Fruit fly (Drosophila melanogaster) whole organism, embryonic: ENCODE results near the gene Grip75.

ENCODE experiments used
- Atf-2 ChIP-seq: fragments of 200-800 bp; sonication (Bioruptor generic); optimal IDR thresholded peaks from 2 replicates; lab custom pipeline; 2016; ENCODE audit warnings: missing biosample characterization, missing genetic modification characterization
- Awh ChIP-seq: fragments of 200-800 bp; sonication (Bioruptor generic); IDR thresholded peaks from 2 replicates; pipeline ENCODE4, ENCODE4 v1.3.6; 2022; ENCODE audit warnings: missing biosample characterization, missing genetic modification characterization
- BEAF-32 ChIP-seq: fragments of 200-800 bp; sonication (Bioruptor generic); optimal IDR thresholded peaks from 3 replicates; lab custom pipeline; 2017; ENCODE audit warnings: missing biosample characterization, missing genetic modification characterization, mild to moderate bottlenecking, moderate library complexity, missing genetic modification reagents
- Bgb ChIP-seq: fragments of 200-800 bp; sonication (Bioruptor generic); IDR thresholded peaks from 2 replicates; pipeline ENCODE4 v1.3.6; 2022; ENCODE audit warnings: missing biosample characterization, missing genetic modification characterization; ENCODE audit not compliant: partially characterized antibody
- BtbVII ChIP-seq: fragments of 200-800 bp; sonication (Bioruptor generic); optimal IDR thresholded peaks from 3 replicates; lab custom pipeline; 2017; ENCODE audit warnings: missing biosample characterization, mild to moderate bottlenecking, missing genetic modification characterization
- CG10366 ChIP-seq: fragments of 200-800 bp; sonication (Bioruptor generic); IDR thresholded peaks from 2 replicates; pipeline ENCODE4 v1.3.6; 2022; ENCODE audit warnings: missing biosample characterization, missing genetic modification characterization
- CG12071 ChIP-seq: fragments of 200-800 bp; sonication (Bioruptor generic); optimal IDR thresholded peaks from 3 replicates; lab custom pipeline; 2018; ENCODE audit warnings: missing biosample characterization, mild to moderate bottlenecking, missing genetic modification characterization
- CG12104 ChIP-seq: fragments of 200-800 bp; sonication (Bioruptor generic); optimal IDR thresholded peaks from 3 replicates; lab custom pipeline; 2016; ENCODE audit warnings: missing biosample characterization, missing genetic modification characterization
- CG12659 ChIP-seq: fragments of 200-800 bp; sonication (Bioruptor generic); optimal IDR thresholded peaks from 3 replicates; lab custom pipeline; 2017; ENCODE audit warnings: mild to moderate bottlenecking, missing biosample characterization, missing genetic modification reagents, missing genetic modification characterization
- CG13296 ChIP-seq: fragments of 200-800 bp; sonication (Bioruptor generic); optimal IDR thresholded peaks from 3 replicates; lab custom pipeline; 2018; ENCODE audit warnings: missing biosample characterization, mild to moderate bottlenecking, missing genetic modification characterization
- CG14050 ChIP-seq: fragments of 200-800 bp; sonication (Bioruptor generic); IDR thresholded peaks from 3 replicates; pipeline ENCODE4 v1.3.6; 2022; ENCODE audit warnings: missing biosample characterization, missing genetic modification characterization
- CG15696 ChIP-seq: fragments of 200-800 bp; sonication (Bioruptor generic); optimal IDR thresholded peaks from 2 replicates; lab custom pipeline; 2019; ENCODE audit warnings: missing biosample characterization, mild to moderate bottlenecking, missing genetic modification characterization, moderate library complexity
- CG1603 ChIP-seq: fragments of 200-800 bp; sonication (Bioruptor generic); optimal IDR thresholded peaks from 2 replicates; lab custom pipeline; 2019; ENCODE audit warnings: missing biosample characterization, mild to moderate bottlenecking, missing genetic modification characterization, moderate library complexity
- CG2116 ChIP-seq: fragments of 200-800 bp; sonication (Bioruptor generic); optimal IDR thresholded peaks from 3 replicates; lab custom pipeline; 2018; ENCODE audit warnings: missing biosample characterization, mild to moderate bottlenecking, missing genetic modification characterization
- CG2199 ChIP-seq: fragments of 200-800 bp; sonication (Bioruptor generic); IDR thresholded peaks from 3 replicates; pipeline ENCODE4 v1.3.6; 2022; ENCODE audit warnings: missing biosample characterization, missing genetic modification characterization
- CG2202 ChIP-seq: fragments of 200-800 bp; sonication (Bioruptor generic); optimal IDR thresholded peaks from 2 replicates; lab custom pipeline; 2018; ENCODE audit warnings: missing biosample characterization, mild to moderate bottlenecking, missing genetic modification characterization
- CG3407 ChIP-seq: fragments of 200-800 bp; sonication (Bioruptor generic); optimal IDR thresholded peaks from 2 replicates; lab custom pipeline; 2018; ENCODE audit warnings: missing biosample characterization, mild to moderate bottlenecking, missing genetic modification characterization
- CG4617 ChIP-seq: fragments of 200-800 bp; sonication (Bioruptor generic); optimal IDR thresholded peaks from 3 replicates; lab custom pipeline; 2016; ENCODE audit warnings: missing biosample characterization, missing genetic modification characterization, borderline replicate concordance
- CG7928 ChIP-seq: fragments of 200-800 bp; sonication (Bioruptor generic); optimal IDR thresholded peaks from 2 replicates; lab custom pipeline; 2017; ENCODE audit warnings: missing biosample characterization, mild to moderate bottlenecking, missing genetic modification characterization
- CG8924 ChIP-seq: fragments of 200-800 bp; optimal IDR thresholded peaks from 3 replicates; lab custom pipeline; 2019; ENCODE audit warnings: missing biosample characterization, mild to moderate bottlenecking, missing genetic modification characterization, moderate library complexity
- CG9876 ChIP-seq: fragments of 200-800 bp; sonication (Bioruptor generic); optimal IDR thresholded peaks from 2 replicates; lab custom pipeline; 2016; ENCODE audit warnings: missing biosample characterization, missing genetic modification characterization
- HLH3B ChIP-seq: fragments of 200-800 bp; sonication (Bioruptor generic); IDR thresholded peaks from 2 replicates; pipeline ENCODE4 v1.3.6; 2022; ENCODE audit warnings: missing biosample characterization, missing genetic modification characterization
- HLH54F ChIP-seq: fragments of 200-800 bp; sonication (Bioruptor generic); optimal IDR thresholded peaks from 3 replicates; lab custom pipeline; 2016; ENCODE audit warnings: missing biosample characterization, missing genetic modification characterization
- HLHmδ ChIP-seq: fragments of 200-800 bp; sonication (Bioruptor generic); optimal IDR thresholded peaks from 2 replicates; lab custom pipeline; 2018; ENCODE audit warnings: missing biosample characterization, mild to moderate bottlenecking, missing genetic modification characterization, moderate library complexity
- Hey ChIP-seq: fragments of 200-800 bp; sonication (Bioruptor generic); optimal IDR thresholded peaks from 3 replicates; lab custom pipeline; 2018; ENCODE audit warnings: missing biosample characterization, mild to moderate bottlenecking, missing genetic modification characterization
- Hmr ChIP-seq: fragments of 200-800 bp; sonication (Bioruptor generic); optimal IDR thresholded peaks from 3 replicates; lab custom pipeline; 2017; ENCODE audit warnings: mild to moderate bottlenecking, missing biosample characterization, missing genetic modification reagents, missing genetic modification characterization
- NFAT ChIP-seq: fragments of 200-800 bp; sonication (Bioruptor generic); IDR thresholded peaks from 2 replicates; pipeline ENCODE4 v1.3.6; 2022; ENCODE audit warnings: missing biosample characterization, missing genetic modification characterization
- Nf-YA ChIP-seq: fragments of 200-800 bp; sonication (Bioruptor generic); IDR thresholded peaks from 2 replicates; pipeline ENCODE4 v1.3.6; 2022; ENCODE audit warnings: missing biosample characterization, missing genetic modification characterization
- Nf-YB ChIP-seq: fragments of 200-800 bp; sonication (Bioruptor generic); optimal IDR thresholded peaks from 3 replicates; lab custom pipeline; 2019; ENCODE audit warnings: missing biosample characterization, mild to moderate bottlenecking, missing genetic modification characterization, moderate library complexity
- Sry-δ ChIP-seq: fragments of 200-800 bp; sonication (Bioruptor generic); optimal IDR thresholded peaks from 2 replicates; lab custom pipeline; 2016; ENCODE audit warnings: missing biosample characterization, missing genetic modification characterization
- ato ChIP-seq: fragments of 200-800 bp; sonication (Bioruptor generic); IDR thresholded peaks from 2 replicates; pipeline ENCODE4 v1.3.6; 2022; ENCODE audit warnings: missing biosample characterization, missing genetic modification characterization; ENCODE audit not compliant: partially characterized antibody
- br ChIP-seq: fragments of >200 bp; optimal IDR thresholded peaks from 2 replicates; lab custom pipeline; 2017
- cas ChIP-seq: fragments of 200-800 bp; sonication (Bioruptor generic); IDR thresholded peaks from 2 replicates; pipeline ENCODE4 v1.3.6; 2022; ENCODE audit warnings: missing biosample characterization, missing genetic modification characterization
- crp ChIP-seq, 2 experiments: fragments of 200-800 bp; sonication (Bioruptor generic); optimal IDR thresholded peaks; 2 replicates in 1 of 2; 3 replicates in 1 of 2; lab custom pipeline; 2017; ENCODE audit warnings: missing biosample characterization in 2 of 2, missing genetic modification characterization in 2 of 2, mild to moderate bottlenecking in 1 of 2, moderate library complexity in 1 of 2
- disco-r ChIP-seq: fragments of 200-800 bp; sonication (Bioruptor generic); optimal IDR thresholded peaks from 2 replicates; lab custom pipeline; 2016; ENCODE audit warnings: missing biosample characterization, missing genetic modification characterization
- en ChIP-seq: fragments of 200-800 bp; sonication (Bioruptor generic); optimal IDR thresholded peaks from 2 replicates; lab custom pipeline; 2016; ENCODE audit warnings: missing biosample characterization, missing genetic modification characterization
- gcm2 ChIP-seq: fragments of 200-800 bp; sonication (Bioruptor generic); optimal IDR thresholded peaks from 2 replicates; lab custom pipeline; 2016; ENCODE audit warnings: missing biosample characterization, missing genetic modification characterization
- hbn ChIP-seq: fragments of 200-800 bp; sonication (Bioruptor generic); IDR thresholded peaks from 2 replicates; pipeline ENCODE4 v1.3.6; 2022; ENCODE audit warnings: missing biosample characterization, missing genetic modification characterization; ENCODE audit not compliant: partially characterized antibody
- luna ChIP-seq: fragments of 200-800 bp; sonication (Bioruptor generic); optimal IDR thresholded peaks from 2 replicates; lab custom pipeline; 2016; ENCODE audit warnings: missing biosample characterization, missing genetic modification characterization
- nerfin-1 ChIP-seq: fragments of 200-800 bp; sonication (Bioruptor generic); optimal IDR thresholded peaks from 3 replicates; lab custom pipeline; 2019; ENCODE audit warnings: missing biosample characterization, mild to moderate bottlenecking, missing genetic modification characterization, moderate library complexity
- nerfin-2 ChIP-seq: fragments of 200-800 bp; sonication (Bioruptor generic); IDR thresholded peaks from 2 replicates; pipeline ENCODE4 v1.3.6; 2022; ENCODE audit warnings: missing biosample characterization, missing genetic modification characterization; ENCODE audit not compliant: partially characterized antibody
- pros ChIP-seq: fragments of 200-800 bp; sonication (Bioruptor generic); optimal IDR thresholded peaks from 3 replicates; lab custom pipeline; 2019; ENCODE audit warnings: missing biosample characterization, mild to moderate bottlenecking, missing genetic modification characterization, moderate library complexity
- run ChIP-seq: fragments of 200-800 bp; sonication (Bioruptor generic); optimal IDR thresholded peaks from 3 replicates; lab custom pipeline; 2018; ENCODE audit warnings: missing biosample characterization, mild to moderate bottlenecking, missing genetic modification characterization
- sisA ChIP-seq: fragments of 200-800 bp; sonication (Bioruptor generic); IDR thresholded peaks from 2 replicates; pipeline ENCODE4 v1.3.6; 2022; ENCODE audit warnings: missing biosample characterization, missing genetic modification characterization
- stwl ChIP-seq: fragments of 200-800 bp; sonication (Bioruptor generic); optimal IDR thresholded peaks from 3 replicates; lab custom pipeline; 2018; ENCODE audit warnings: missing biosample characterization, mild to moderate bottlenecking, missing genetic modification characterization, moderate library complexity
- sug ChIP-seq: fragments of 200-800 bp; optimal IDR thresholded peaks from 2 replicates; lab custom pipeline; 2019; ENCODE audit warnings: missing biosample characterization, mild to moderate bottlenecking, missing genetic modification characterization, moderate library complexity
- tna ChIP-seq: fragments of 200-800 bp; sonication (Bioruptor generic); IDR thresholded peaks from 2 replicates; pipeline ENCODE4 v1.3.6; 2022; ENCODE audit warnings: missing biosample characterization, missing genetic modification characterization; ENCODE audit not compliant: partially characterized antibody
- trh ChIP-seq: fragments of 200-800 bp; sonication (Bioruptor generic); optimal IDR thresholded peaks from 2 replicates; lab custom pipeline; 2016; ENCODE audit warnings: missing biosample characterization, missing genetic modification characterization
- vfl ChIP-seq: fragments of 200-800 bp; sonication (Bioruptor generic); optimal IDR thresholded peaks from 2 replicates; lab custom pipeline; 2016; ENCODE audit warnings: missing biosample characterization, missing genetic modification characterization
- yki ChIP-seq: fragments of >200 bp; optimal IDR thresholded peaks from 3 replicates; lab custom pipeline; 2018

Grip75 gene

DNA sequence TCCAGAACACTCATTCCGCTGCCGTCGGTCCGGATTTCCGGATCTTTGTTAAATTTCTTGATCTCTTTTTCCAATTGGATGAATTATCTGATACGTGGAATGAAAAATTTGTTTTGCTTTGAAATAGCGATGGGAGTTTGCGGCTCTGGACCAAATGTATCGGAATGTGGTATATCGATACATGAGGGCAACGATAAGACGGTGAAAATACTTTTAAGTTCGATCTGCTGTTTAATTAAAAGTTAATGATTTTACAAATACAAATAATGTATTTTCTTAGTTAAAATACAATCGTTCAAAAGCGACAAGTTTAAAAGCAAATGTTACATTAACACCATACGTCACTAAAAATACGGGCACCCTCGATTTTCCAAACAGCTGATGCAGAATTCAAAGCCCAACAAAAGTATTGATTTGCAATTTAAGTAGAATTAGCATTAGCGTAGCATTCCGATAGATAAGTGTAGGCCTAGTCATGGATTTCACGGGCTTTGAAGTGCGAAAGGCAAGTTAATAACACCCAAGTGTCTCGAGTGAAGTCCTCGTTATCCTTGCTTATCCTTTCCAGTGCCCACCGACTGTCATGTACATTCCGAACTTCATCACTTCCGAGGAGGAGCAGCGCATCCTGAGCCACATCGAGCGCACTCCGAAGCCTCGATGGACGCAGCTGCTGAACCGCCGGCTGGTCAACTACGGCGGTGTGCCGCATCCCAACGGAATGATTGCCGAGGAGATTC is 5.6 kb downstream of the Grip75 start, which contains the start of the genes Cog4 and CG6144 (continued):
- no peak for TF ChIP-seq cas (GFP tag; lab: Robert Waterston, UW)
- no peak for TF ChIP-seq Nf-YA
- TF ChIP-seq sug (tag; lab: Kevin White, UChicago), result no peak
- TF ChIP-seq disco-r (GFP tag; lab: Kevin White, UChicago), result no peak
- TF ChIP-seq nerfin-2 (GFP tag; lab: Robert Waterston, UW), result peak; percentile 51; the same call in 1 of the 2 replicates
- no peak for TF ChIP-seq Hey (tag; lab: Kevin White, UChicago)
- TF ChIP-seq HLH54F, result no peak
- peak; percentile 82 for TF ChIP-seq hbn
- peak; percentile 78 for TF ChIP-seq BEAF-32 (GFP tag; lab: Kevin White, UChicago)
- TF ChIP-seq trh, result no peak
- no peak for TF ChIP-seq HLHmδ (GFP tag; lab: Kevin White, UChicago)
- peak; percentile 13; the same call in 1 of the 2 replicates for TF ChIP-seq CG10366 (GFP tag; lab: Robert Waterston, UW)
- TF ChIP-seq crp (GFP tag; optimal IDR thresholded peaks at IDR 0.05; lab: Kevin White, UChicago), result peak; percentile 68 to 95
- TF ChIP-seq CG8924 (tag; lab: Kevin White, UChicago), result no peak
- TF ChIP-seq run (tag; lab: Kevin White, UChicago), result no peak
- TF ChIP-seq Hmr, result no peak
- peak; percentile 72 for TF ChIP-seq Bgb (GFP tag; lab: Robert Waterston, UW)
- no peak for TF ChIP-seq Nf-YB (GFP tag; lab: Kevin White, UChicago)
- no peak for TF ChIP-seq CG3407 (GFP tag; lab: Kevin White, UChicago)
- TF ChIP-seq stwl, result peak; percentile 34
- no peak for TF ChIP-seq CG14050
- peak; percentile 99 for TF ChIP-seq nerfin-1 (tag; lab: Kevin White, UChicago)
- TF ChIP-seq Sry-δ (GFP tag; lab: Kevin White, UChicago), result peak; percentile 87
- no peak for TF ChIP-seq en (GFP tag; lab: Kevin White, UChicago)
- TF ChIP-seq Awh (GFP tag; lab: Robert Waterston, UW), result no peak
- no peak for TF ChIP-seq luna
- TF ChIP-seq CG13296 (GFP tag; lab: Kevin White, UChicago), result no peak
- no peak for TF ChIP-seq HLH3B (GFP tag; lab: Robert Waterston, UW)
- TF ChIP-seq CG1603 (tag; lab: Kevin White, UChicago), result no peak
- no peak for TF ChIP-seq gcm2 (GFP tag; lab: Kevin White, UChicago)
- TF ChIP-seq CG4617, result peak; percentile 55
- no peak for TF ChIP-seq br (lab: Kevin White, UChicago)
- TF ChIP-seq yki (lab: Kevin White, UChicago), result no peak
- TF ChIP-seq tna (GFP tag; lab: Robert Waterston, UW), result peak; percentile 62
- no peak for TF ChIP-seq pros
- TF ChIP-seq NFAT (GFP tag; lab: Robert Waterston, UW), result no peak
- TF ChIP-seq CG12659 (GFP tag; lab: Kevin White, UChicago), result peak; percentile 44
- no peak for TF ChIP-seq Atf-2
- TF ChIP-seq CG2202, result no peak
- no peak for TF ChIP-seq CG15696
- no peak for TF ChIP-seq CG7928 (GFP tag; lab: Kevin White, UChicago)
- TF ChIP-seq ato (GFP tag; lab: Robert Waterston, UW), result peak; percentile 26; the same call in 1 of the 2 replicates
- TF ChIP-seq CG12104 (GFP tag; lab: Kevin White, UChicago), result no peak
- no peak for TF ChIP-seq BtbVII (GFP tag; lab: Kevin White, UChicago)
- no peak for TF ChIP-seq CG2199 (GFP tag; lab: Robert Waterston, UW)
- TF ChIP-seq CG9876 (GFP tag; lab: Kevin White, UChicago), result no peak
- no peak for TF ChIP-seq vfl (GFP tag; lab: Kevin White, UChicago)
- TF ChIP-seq CG2116 (GFP tag; lab: Kevin White, UChicago), result peak; percentile 79
- TF ChIP-seq CG12071 (GFP tag; lab: Kevin White, UChicago), result no peak
- TF ChIP-seq sisA (GFP tag; lab: Robert Waterston, UW), result peak; percentile 21; the same call in 1 of the 2 replicates
